Fruit fly (Drosophila melanogaster): ENCODE data around the gene Muc26B.
A peak's percentile ranks its signal among the peaks of the same experiment; 100 is the strongest.

Muc26B gene

dm6 chr2L:6151669-6152068 is at the start of gene Muc26B:
Muc26B (plus strand) TSS chr2L:6151969.
- TF ChIP-seq CG10348 (GFP tag; IDR thresholded peaks at IDR 0.05) (no peak), CG12605 (GFP tag; IDR thresholded peaks at IDR 0.05) (no peak), rn (GFP tag; IDR thresholded peaks at IDR 0.05) (no peak), Ets98B (GFP tag; IDR thresholded peaks at IDR 0.05) (no peak), CG14655 (GFP tag; optimal IDR thresholded peaks at IDR 0.05) (no peak), gl (tag; optimal IDR thresholded peaks at IDR 0.05) (no peak), CG9948 (tag; optimal IDR thresholded peaks at IDR 0.05) (no peak), D1 (tag; optimal IDR thresholded peaks at IDR 0.05) (no peak), EcR (GFP tag; optimal IDR thresholded peaks at IDR 0.05) (no peak)

dm6 chr2L:6109313-6109847 is 42.4 kb upstream of the Muc26B start:
- TF ChIP-seq gl (tag; optimal IDR thresholded peaks at IDR 0.05) = no peak
- no peak for TF ChIP-seq rn (GFP tag; IDR thresholded peaks at IDR 0.05)
- no peak for TF ChIP-seq Ets98B (GFP tag; IDR thresholded peaks at IDR 0.05)
- TF ChIP-seq CG4496 (GFP tag; IDR thresholded peaks at IDR 0.05) = no peak
- TF ChIP-seq Pif1B (GFP tag; optimal IDR thresholded peaks at IDR 0.05) = no peak
- TF ChIP-seq CG34367 (tag; optimal IDR thresholded peaks at IDR 0.05) = no peak
- TF ChIP-seq CG9948 (tag; optimal IDR thresholded peaks at IDR 0.05) = no peak
- no peak for TF ChIP-seq CG8159 (tag; optimal IDR thresholded peaks at IDR 0.05)
- no peak for TF ChIP-seq EcR (GFP tag; optimal IDR thresholded peaks at IDR 0.05)
- no peak for TF ChIP-seq CG15710 (tag; optimal IDR thresholded peaks at IDR 0.05)
- no peak for TF ChIP-seq fd96Ca (GFP tag; IDR thresholded peaks at IDR 0.05)
- no peak for TF ChIP-seq D1 (tag; optimal IDR thresholded peaks at IDR 0.05)
- no peak for TF ChIP-seq CG13204 (GFP tag; optimal IDR thresholded peaks at IDR 0.05)
- TF ChIP-seq CG10348 (GFP tag; IDR thresholded peaks at IDR 0.05) = no peak

dm6 chr2L:6110781-6111180 is 41.0 kb upstream of the Muc26B start:
- TF ChIP-seq CG32121 (GFP tag; IDR thresholded peaks at IDR 0.05) = no peak
- no peak for TF ChIP-seq CG9948 (tag; optimal IDR thresholded peaks at IDR 0.05)
- no peak for TF ChIP-seq gl (tag; optimal IDR thresholded peaks at IDR 0.05)
- no peak for TF ChIP-seq CG17806 (tag; optimal IDR thresholded peaks at IDR 0.05)
- TF ChIP-seq Pif1B (GFP tag; optimal IDR thresholded peaks at IDR 0.05) = no peak
- TF ChIP-seq CG13204 (GFP tag; optimal IDR thresholded peaks at IDR 0.05) = no peak
- TF ChIP-seq CG10348 (GFP tag; IDR thresholded peaks at IDR 0.05) = no peak
- no peak for TF ChIP-seq CG12605 (GFP tag; IDR thresholded peaks at IDR 0.05)
- TF ChIP-seq Pif1A (GFP tag; optimal IDR thresholded peaks at IDR 0.05) = no peak

- no peak for TF ChIP-seq fd96Ca (GFP tag; IDR thresholded peaks at IDR 0.05)
- TF ChIP-seq CG8159 (tag; optimal IDR thresholded peaks at IDR 0.05) = no peak
- TF ChIP-seq CG14655 (GFP tag; optimal IDR thresholded peaks at IDR 0.05) = no peak
- no peak for TF ChIP-seq Ets98B (GFP tag; IDR thresholded peaks at IDR 0.05)
- TF ChIP-seq EcR (GFP tag; optimal IDR thresholded peaks at IDR 0.05) = no peak
- TF ChIP-seq Pif1B (GFP tag; optimal IDR thresholded peaks at IDR 0.05) = no peak
- TF ChIP-seq CG8301 (tag; optimal IDR thresholded peaks at IDR 0.05) = no peak
- TF ChIP-seq CG9948 (tag; optimal IDR thresholded peaks at IDR 0.05) = no peak
- TF ChIP-seq CG32121 (GFP tag; IDR thresholded peaks at IDR 0.05) = no peak
- no peak for TF ChIP-seq D1 (tag; optimal IDR thresholded peaks at IDR 0.05)
- TF ChIP-seq CG13204 (GFP tag; optimal IDR thresholded peaks at IDR 0.05) = no peak
- TF ChIP-seq Pif1A (GFP tag; optimal IDR thresholded peaks at IDR 0.05) = no peak
- no peak for TF ChIP-seq CG10348 (GFP tag; IDR thresholded peaks at IDR 0.05)
- TF ChIP-seq CG15710 (tag; optimal IDR thresholded peaks at IDR 0.05) = no peak
- TF ChIP-seq rn (GFP tag; IDR thresholded peaks at IDR 0.05) = no peak
- no peak for TF ChIP-seq CG4496 (GFP tag; IDR thresholded peaks at IDR 0.05)
- TF ChIP-seq Snoo (tag; optimal IDR thresholded peaks at IDR 0.05) = no peak
These were observed 33.6 kb upstream of the Muc26B start, which contains the start of gene CG31642 for dm6 chr2L:6118212-6118611. CG31642 (plus strand) TSS chr2L:6118512.

dm6 chr2L:6124815-6125214 is 27.0 kb upstream of the Muc26B start, which contains the start of gene Arpc4:
Arpc4 (plus strand) TSS chr2L:6125132.
- TF ChIP-seq Snoo (tag; optimal IDR thresholded peaks at IDR 0.05) = no peak
- peak; percentile 60 for TF ChIP-seq CG17806 (tag; optimal IDR thresholded peaks at IDR 0.05)
- TF ChIP-seq CG14655 (GFP tag; optimal IDR thresholded peaks at IDR 0.05) = no peak
- no peak for TF ChIP-seq EcR (GFP tag; optimal IDR thresholded peaks at IDR 0.05)
- TF ChIP-seq Ets98B (GFP tag; IDR thresholded peaks at IDR 0.05) = no peak; the same call in 1 of the 2 replicates
- peak; percentile 45 for TF ChIP-seq CG9948 (tag; optimal IDR thresholded peaks at IDR 0.05)
- peak; percentile 54 for TF ChIP-seq CG15710 (tag; optimal IDR thresholded peaks at IDR 0.05)
- no peak for TF ChIP-seq Pif1A (GFP tag; optimal IDR thresholded peaks at IDR 0.05)
- no peak for TF ChIP-seq rn (GFP tag; IDR thresholded peaks at IDR 0.05)
- TF ChIP-seq D1 (tag; optimal IDR thresholded peaks at IDR 0.05) = peak; percentile 82
- TF ChIP-seq CG4496 (GFP tag; IDR thresholded peaks at IDR 0.05) = peak; percentile 79
- no peak for TF ChIP-seq Pif1B (GFP tag; optimal IDR thresholded peaks at IDR 0.05)
- TF ChIP-seq CG8159 (tag; optimal IDR thresholded peaks at IDR 0.05) = peak; percentile 59
- TF ChIP-seq CG12605 (GFP tag; IDR thresholded peaks at IDR 0.05) = no peak
- no peak for TF ChIP-seq CG13204 (GFP tag; optimal IDR thresholded peaks at IDR 0.05)
- TF ChIP-seq CG34367 (tag; optimal IDR thresholded peaks at IDR 0.05) = peak; percentile 41
- no peak for TF ChIP-seq gl (tag; optimal IDR thresholded peaks at IDR 0.05)
- TF ChIP-seq CG32121 (GFP tag; IDR thresholded peaks at IDR 0.05) = peak; percentile 38; the same call in 1 of the 2 replicates
- TF ChIP-seq CG8301 (tag; optimal IDR thresholded peaks at IDR 0.05) = no peak
- TF ChIP-seq fd96Ca (GFP tag; IDR thresholded peaks at IDR 0.05) = no peak
- no peak for TF ChIP-seq CG10348 (GFP tag; IDR thresholded peaks at IDR 0.05)

dm6 chr2L:6127478-6127877 is 24.3 kb upstream of the Muc26B start, which contains the start of gene WDR79:
WDR79 (minus strand) TSS chr2L:6127775.
- no peak for TF ChIP-seq CG8159 (tag; optimal IDR thresholded peaks at IDR 0.05)
